Worm (Caenorhabditis elegans) whole organism, mixed stage, embryonic: Measurements from ENCODE around the gene ssq-1.

Source experiments
- M03D4.4 ChIP-seq: sonication (generic microtip); optimal IDR thresholded peaks from 2 replicates; lab custom pipeline; 2017; ENCODE audit warnings: mild to moderate bottlenecking, missing genetic modification characterization, missing compliant biosample characterization
- blmp-1 ChIP-seq: fragments of 150-350 bp; optimal IDR thresholded peaks from 2 replicates; lab custom pipeline; 2014; ENCODE audit warnings: missing biosample characterization, missing genetic modification characterization
- ceh-39 ChIP-seq: fragments of 150-350 bp; optimal IDR thresholded peaks from 2 replicates; lab custom pipeline; 2014; ENCODE audit warnings: missing biosample characterization, missing genetic modification characterization
- ceh-43 ChIP-seq: fragments of 200-800 bp; sonication (Bioruptor generic); optimal IDR thresholded peaks from 2 replicates; lab custom pipeline; 2018; ENCODE audit warnings: mild to moderate bottlenecking, missing genetic modification characterization, moderate library complexity, missing compliant biosample characterization
- ceh-83 ChIP-seq: fragments of 200-800 bp; sonication (Bioruptor generic); optimal IDR thresholded peaks from 2 replicates; lab custom pipeline; 2018; ENCODE audit warnings: mild to moderate bottlenecking, missing genetic modification characterization, missing compliant biosample characterization
- ces-1 ChIP-seq: fragments of 150-350 bp; optimal IDR thresholded peaks from 2 replicates; lab custom pipeline; 2014; ENCODE audit warnings: missing biosample characterization, missing genetic modification reagents, missing genetic modification characterization
- cnd-1 ChIP-seq: fragments of 200-800 bp; sonication (Bioruptor generic); optimal IDR thresholded peaks from 2 replicates; lab custom pipeline; 2018; ENCODE audit warnings: mild to moderate bottlenecking, missing genetic modification characterization, missing compliant biosample characterization
- drap-1 ChIP-seq: fragments of 200-800 bp; sonication (Bioruptor generic); optimal IDR thresholded peaks from 3 replicates; lab custom pipeline; 2018; ENCODE audit warnings: mild to moderate bottlenecking, missing genetic modification characterization, missing compliant biosample characterization
- elt-1 ChIP-seq: sonication (generic microtip); optimal IDR thresholded peaks from 2 replicates; lab custom pipeline; 2017; ENCODE audit warnings: missing genetic modification characterization, mild to moderate bottlenecking, missing compliant biosample characterization, antibody characterized with exemption, moderate library complexity, borderline replicate concordance; ENCODE audit not compliant: insufficient read depth
- elt-3 ChIP-seq: fragments of 150-350 bp; optimal IDR thresholded peaks from 2 replicates; lab custom pipeline; 2014; ENCODE audit warnings: missing biosample characterization, missing genetic modification characterization
- flh-1 ChIP-seq: fragments of 200-800 bp; sonication (Bioruptor generic); optimal IDR thresholded peaks from 2 replicates; lab custom pipeline; 2018; ENCODE audit warnings: mild to moderate bottlenecking, missing genetic modification characterization, moderate library complexity, missing compliant biosample characterization
- ham-2 ChIP-seq: fragments of 200-800 bp; sonication (Bioruptor generic); optimal IDR thresholded peaks from 2 replicates; lab custom pipeline; 2018; ENCODE audit warnings: mild to moderate bottlenecking, missing genetic modification characterization, missing compliant biosample characterization
- hlh-1 ChIP-seq: fragments of 150-350 bp; optimal IDR thresholded peaks from 2 replicates; lab custom pipeline; 2014; ENCODE audit warnings: missing biosample characterization, missing genetic modification reagents, missing genetic modification characterization
- lin-13 ChIP-seq: fragments of 150-350 bp; optimal IDR thresholded peaks from 2 replicates; lab custom pipeline; 2014; ENCODE audit warnings: missing biosample characterization, missing genetic modification characterization
- lsy-2 ChIP-seq: fragments of 150-350 bp; optimal IDR thresholded peaks from 2 replicates; lab custom pipeline; 2014; ENCODE audit warnings: missing biosample characterization, missing genetic modification characterization
- mab-5 ChIP-seq: fragments of 150-350 bp; optimal IDR thresholded peaks from 2 replicates; lab custom pipeline; 2014; ENCODE audit warnings: missing biosample characterization, missing genetic modification characterization
- mep-1 ChIP-seq: fragments of 150-350 bp; optimal IDR thresholded peaks from 2 replicates; lab custom pipeline; 2017; ENCODE audit warnings: missing biosample characterization, missing genetic modification reagents, missing genetic modification characterization, inconsistent platforms
- mls-2 ChIP-seq: sonication (generic microtip); optimal IDR thresholded peaks from 2 replicates; lab custom pipeline; 2016; ENCODE audit warnings: mild to moderate bottlenecking, missing genetic modification characterization, moderate library complexity, missing compliant biosample characterization
- nhr-2 ChIP-seq: fragments of 150-350 bp; optimal IDR thresholded peaks from 2 replicates; lab custom pipeline; 2014; ENCODE audit warnings: missing biosample characterization, missing genetic modification characterization
- nhr-237 ChIP-seq: fragments of 150-350 bp; optimal IDR thresholded peaks from 2 replicates; lab custom pipeline; 2014; ENCODE audit warnings: missing biosample characterization, missing genetic modification characterization
- nhr-28 ChIP-seq: fragments of 150-350 bp; optimal IDR thresholded peaks from 2 replicates; lab custom pipeline; 2014; ENCODE audit warnings: missing biosample characterization, missing genetic modification characterization
- nhr-76 ChIP-seq: sonication (generic microtip); optimal IDR thresholded peaks from 2 replicates; lab custom pipeline; 2017; ENCODE audit warnings: missing biosample characterization, missing genetic modification characterization
- pha-4 ChIP-seq: fragments of 150-350 bp; optimal IDR thresholded peaks from 2 replicates; lab custom pipeline; 2018; ENCODE audit warnings: missing biosample characterization, missing genetic modification reagents, missing genetic modification characterization
- sem-2 ChIP-seq: fragments of 200-800 bp; sonication (Bioruptor generic); optimal IDR thresholded peaks from 2 replicates; lab custom pipeline; 2018; ENCODE audit warnings: mild to moderate bottlenecking, missing genetic modification characterization, missing compliant biosample characterization
- snpc-4 ChIP-seq: fragments of 150-350 bp; optimal IDR thresholded peaks from 2 replicates; lab custom pipeline; 2014; ENCODE audit warnings: missing biosample characterization, missing genetic modification characterization
- sptf-1 ChIP-seq: sonication (generic microtip); optimal IDR thresholded peaks from 2 replicates; lab custom pipeline; 2017; ENCODE audit warnings: mild to moderate bottlenecking, missing genetic modification characterization, moderate library complexity, missing compliant biosample characterization
- unc-120 ChIP-seq: sonication (generic microtip); optimal IDR thresholded peaks from 2 replicates; lab custom pipeline; 2017; ENCODE audit warnings: missing genetic modification characterization, missing compliant biosample characterization; ENCODE audit not compliant: poor library complexity, severe bottlenecking
- unc-39 ChIP-seq: fragments of 150-350 bp; optimal IDR thresholded peaks from 2 replicates; lab custom pipeline; 2014; ENCODE audit warnings: missing biosample characterization, missing genetic modification characterization
- unc-62 ChIP-seq: fragments of 150-350 bp; optimal IDR thresholded peaks from 2 replicates; lab custom pipeline; 2014; ENCODE audit warnings: missing biosample characterization, missing genetic modification reagents, missing genetic modification characterization
- zip-8 ChIP-seq: fragments of 150-350 bp; optimal IDR thresholded peaks from 2 replicates; lab custom pipeline; 2014; ENCODE audit warnings: missing biosample characterization, missing genetic modification characterization
- ztf-11 ChIP-seq: fragments of 150-350 bp; optimal IDR thresholded peaks from 2 replicates; lab custom pipeline; 2014; ENCODE audit warnings: missing biosample characterization, missing genetic modification characterization

ssq-1 gene

ce11 chrIV:9852250-9852649 lies at the start of gene ssq-1:
ssq-1 (plus strand) TSS chrIV:9852550.
- TF ChIP-seq blmp-1, result no peak
- TF ChIP-seq mab-5 (tag; lab: Kevin White, UChicago), result no peak
- no peak for TF ChIP-seq M03D4.4
- TF ChIP-seq ceh-43, result no peak
- TF ChIP-seq nhr-2 (tag; lab: Kevin White, UChicago), result no peak
- no peak for TF ChIP-seq mls-2
- TF ChIP-seq ceh-83 (GFP tag; lab: Kevin White, UChicago), result no peak
- no peak for TF ChIP-seq ces-1
- TF ChIP-seq ham-2 (GFP tag; lab: Kevin White, UChicago), result no peak
- no peak for TF ChIP-seq unc-62 (GFP tag; lab: Kevin White, UChicago)
- TF ChIP-seq unc-120, result no peak
- TF ChIP-seq mep-1, result no peak
- TF ChIP-seq flh-1 (GFP tag; lab: Kevin White, UChicago), result no peak
- TF ChIP-seq nhr-28, result no peak
- no peak for TF ChIP-seq lin-13 (tag; lab: Kevin White, UChicago)
- no peak for TF ChIP-seq sem-2 (GFP tag; lab: Kevin White, UChicago)

ce11 chrIV:9802711-9803110 lies 49.6 kb upstream of the ssq-1 start, which contains the start of gene fat-3:
fat-3 (plus strand) TSS chrIV:9803023.
- TF ChIP-seq lin-13 (tag; lab: Kevin White, UChicago) (no peak), unc-39 (tag; lab: Kevin White, UChicago) (no peak), ceh-43 (no peak), pha-4 (tag; lab: Kevin White, UChicago) (no peak), sem-2 (GFP tag; lab: Kevin White, UChicago) (no peak), lsy-2 (tag; lab: Kevin White, UChicago) (no peak), elt-3 (tag; lab: Kevin White, UChicago) (no peak), drap-1 (no peak), mep-1 (no peak), ztf-11 (tag; lab: Kevin White, UChicago) (no peak), nhr-28 (no peak), cnd-1 (tag; lab: Kevin White, UChicago) (no peak), nhr-237 (no peak), ces-1 (no peak), M03D4.4 (no peak), blmp-1 (no peak)

- TF ChIP-seq elt-1 (tag; lab: Kevin White, UChicago) (no peak), ceh-39 (tag; lab: Kevin White, UChicago) (peak; percentile 53), unc-39 (tag; lab: Kevin White, UChicago) (no peak), nhr-237 (no peak), ztf-11 (tag; lab: Kevin White, UChicago) (no peak), cnd-1 (tag; lab: Kevin White, UChicago) (no peak), nhr-76 (tag; lab: Kevin White, UChicago) (no peak), blmp-1 (no peak), mls-2 (no peak), flh-1 (GFP tag; lab: Kevin White, UChicago) (no peak), sem-2 (GFP tag; lab: Kevin White, UChicago) (no peak), lsy-2 (tag; lab: Kevin White, UChicago) (no peak), unc-62 (GFP tag; lab: Kevin White, UChicago) (no peak), lin-13 (tag; lab: Kevin White, UChicago) (no peak), hlh-1 (tag; lab: Kevin White, UChicago) (no peak), ham-2 (GFP tag; lab: Kevin White, UChicago) (no peak), pha-4 (tag; lab: Kevin White, UChicago) (no peak), snpc-4 (tag; lab: Kevin White, UChicago) (no peak), zip-8 (no peak), ceh-83 (GFP tag; lab: Kevin White, UChicago) (no peak), ces-1 (peak; percentile 66), unc-120 (peak; percentile 52), ceh-43 (no peak), drap-1 (no peak)
- TF ChIP-seq, all 35 proteins: peak for 3
Observed at ce11 chrIV:9803544-9803943, 48.8 kb upstream of the ssq-1 start.

- no peak for TF ChIP-seq mls-2
- no peak for TF ChIP-seq nhr-2 (tag; lab: Kevin White, UChicago)
- TF ChIP-seq hlh-1 (tag; lab: Kevin White, UChicago), result no peak
- no peak for TF ChIP-seq nhr-76 (tag; lab: Kevin White, UChicago)
- no peak for TF ChIP-seq ceh-43
- TF ChIP-seq snpc-4 (tag; lab: Kevin White, UChicago), result no peak
- TF ChIP-seq sem-2 (GFP tag; lab: Kevin White, UChicago), result no peak
- TF ChIP-seq sptf-1 (tag; lab: Kevin White, UChicago), result no peak
- TF ChIP-seq unc-120, result no peak
- TF ChIP-seq nhr-28, result no peak
- no peak for TF ChIP-seq elt-1 (tag; lab: Kevin White, UChicago)
- no peak for TF ChIP-seq flh-1 (GFP tag; lab: Kevin White, UChicago)
- TF ChIP-seq lsy-2 (tag; lab: Kevin White, UChicago), result no peak
- TF ChIP-seq mab-5 (tag; lab: Kevin White, UChicago), result no peak
- TF ChIP-seq ces-1, result no peak
- no peak for TF ChIP-seq ceh-83 (GFP tag; lab: Kevin White, UChicago)
- TF ChIP-seq ztf-11 (tag; lab: Kevin White, UChicago), result no peak
- TF ChIP-seq zip-8, result no peak
- TF ChIP-seq, all 35 proteins: peak for 0
Observed at ce11 chrIV:9810633-9811032, 41.7 kb upstream of the ssq-1 start, which contains the start of gene dct-15. dct-15 (minus strand) TSS chrIV:9810733.
